Fruit fly (Drosophila melanogaster) whole organism, embryonic: ENCODE data around the gene ghi.

Source experiments
- Adf1 ChIP-seq: fragments of 200-800 bp; sonication (Bioruptor generic); IDR thresholded peaks from 2 replicates; pipeline ENCODE4 v1.3.6; 2022; ENCODE audit warnings: missing biosample characterization, missing genetic modification characterization
- Awh ChIP-seq: fragments of 200-800 bp; sonication (Bioruptor generic); IDR thresholded peaks from 2 replicates; pipeline ENCODE4, ENCODE4 v1.3.6; 2022; ENCODE audit warnings: missing biosample characterization, missing genetic modification characterization
- BtbVII ChIP-seq: fragments of 200-800 bp; sonication (Bioruptor generic); optimal IDR thresholded peaks from 3 replicates; lab custom pipeline; 2017; ENCODE audit warnings: missing biosample characterization, mild to moderate bottlenecking, missing genetic modification characterization
- CG10147 ChIP-seq: fragments of 200-800 bp; sonication (Bioruptor generic); optimal IDR thresholded peaks from 2 replicates; lab custom pipeline; 2019; ENCODE audit warnings: missing biosample characterization, mild to moderate bottlenecking, missing genetic modification characterization, moderate library complexity
- CG10274 ChIP-seq: fragments of 200-800 bp; sonication (Bioruptor generic); optimal IDR thresholded peaks from 3 replicates; lab custom pipeline; 2017; ENCODE audit warnings: missing biosample characterization, mild to moderate bottlenecking, missing genetic modification characterization
- CG10366 ChIP-seq: fragments of 200-800 bp; sonication (Bioruptor generic); IDR thresholded peaks from 2 replicates; pipeline ENCODE4 v1.3.6; 2022; ENCODE audit warnings: missing biosample characterization, missing genetic modification characterization
- CG10431 ChIP-seq: fragments of 200-800 bp; sonication (Bioruptor generic); optimal IDR thresholded peaks from 3 replicates; lab custom pipeline; 2018; ENCODE audit warnings: missing biosample characterization, mild to moderate bottlenecking, missing genetic modification characterization
- CG11398 ChIP-seq: fragments of 200-800 bp; sonication (Bioruptor generic); optimal IDR thresholded peaks from 2 replicates; lab custom pipeline; 2016; ENCODE audit warnings: missing biosample characterization, missing genetic modification characterization
- CG11696 ChIP-seq: fragments of 200-800 bp; sonication (Bioruptor generic); IDR thresholded peaks from 2 replicates; pipeline ENCODE4 v1.3.6; 2022; ENCODE audit warnings: missing biosample characterization, missing genetic modification characterization
- CG13296 ChIP-seq: fragments of 200-800 bp; sonication (Bioruptor generic); optimal IDR thresholded peaks from 3 replicates; lab custom pipeline; 2018; ENCODE audit warnings: missing biosample characterization, mild to moderate bottlenecking, missing genetic modification characterization
- CG15514 ChIP-seq: fragments of 200-800 bp; sonication (Bioruptor generic); optimal IDR thresholded peaks from 3 replicates; lab custom pipeline; 2017; ENCODE audit warnings: missing biosample characterization, missing genetic modification characterization, mild to moderate bottlenecking, moderate library complexity, missing genetic modification reagents
- CG15696 ChIP-seq: fragments of 200-800 bp; sonication (Bioruptor generic); optimal IDR thresholded peaks from 2 replicates; lab custom pipeline; 2019; ENCODE audit warnings: missing biosample characterization, mild to moderate bottlenecking, missing genetic modification characterization, moderate library complexity
- CG17361 ChIP-seq: fragments of 200-800 bp; sonication (Bioruptor generic); IDR thresholded peaks from 3 replicates; pipeline ENCODE4 v1.3.6; 2022; ENCODE audit warnings: missing biosample characterization, missing genetic modification characterization
- CG2199 ChIP-seq: fragments of 200-800 bp; sonication (Bioruptor generic); IDR thresholded peaks from 3 replicates; pipeline ENCODE4 v1.3.6; 2022; ENCODE audit warnings: missing biosample characterization, missing genetic modification characterization
- CG2202 ChIP-seq: fragments of 200-800 bp; sonication (Bioruptor generic); optimal IDR thresholded peaks from 2 replicates; lab custom pipeline; 2018; ENCODE audit warnings: missing biosample characterization, mild to moderate bottlenecking, missing genetic modification characterization
- CG32772 ChIP-seq: fragments of 200-800 bp; sonication (Bioruptor generic); IDR thresholded peaks from 2 replicates; pipeline ENCODE4 v1.3.6; 2022; ENCODE audit warnings: missing biosample characterization, missing genetic modification characterization
- CG3995 ChIP-seq: fragments of 200-800 bp; sonication (Bioruptor generic); optimal IDR thresholded peaks from 3 replicates; lab custom pipeline; 2016; ENCODE audit warnings: missing biosample characterization, missing genetic modification characterization
- CG6813 ChIP-seq: fragments of 200-800 bp; sonication (Bioruptor generic); optimal IDR thresholded peaks from 2 replicates; lab custom pipeline; 2017; ENCODE audit warnings: missing biosample characterization, missing genetic modification characterization, mild to moderate bottlenecking, moderate library complexity, missing genetic modification reagents
- CG6854 ChIP-seq: fragments of 200-800 bp; sonication (Bioruptor generic); optimal IDR thresholded peaks from 3 replicates; lab custom pipeline; 2017; ENCODE audit warnings: missing biosample characterization, mild to moderate bottlenecking, missing genetic modification characterization
- CG8281 ChIP-seq: fragments of 200-800 bp; sonication (Bioruptor generic); optimal IDR thresholded peaks from 2 replicates; lab custom pipeline; 2018; ENCODE audit warnings: missing biosample characterization, mild to moderate bottlenecking, missing genetic modification characterization, moderate library complexity
- CG8478 ChIP-seq: fragments of >200 bp; optimal IDR thresholded peaks from 2 replicates; lab custom pipeline; 2018
- CG8924 ChIP-seq: fragments of 200-800 bp; optimal IDR thresholded peaks from 3 replicates; lab custom pipeline; 2019; ENCODE audit warnings: missing biosample characterization, mild to moderate bottlenecking, missing genetic modification characterization, moderate library complexity
- CG9609 ChIP-seq: fragments of 200-800 bp; sonication (Bioruptor generic); optimal IDR thresholded peaks from 3 replicates; lab custom pipeline; 2016; ENCODE audit warnings: missing biosample characterization, missing genetic modification characterization
- Deaf1 ChIP-seq: fragments of 200-800 bp; optimal IDR thresholded peaks from 3 replicates; lab custom pipeline; 2019; ENCODE audit warnings: missing biosample characterization, mild to moderate bottlenecking, missing genetic modification characterization, moderate library complexity
- Dref ChIP-seq: fragments of 200-800 bp; sonication (Bioruptor generic); IDR thresholded peaks from 2 replicates; pipeline ENCODE4 v1.3.6; 2022; ENCODE audit warnings: missing biosample characterization, missing genetic modification characterization
- H15 ChIP-seq: fragments of 200-800 bp; sonication (Bioruptor generic); IDR thresholded peaks from 3 replicates; pipeline ENCODE4 v1.3.6; 2022; ENCODE audit warnings: missing biosample characterization, missing genetic modification characterization
- Hmx ChIP-seq: fragments of 200-800 bp; sonication (Bioruptor generic); optimal IDR thresholded peaks from 2 replicates; lab custom pipeline; 2016; ENCODE audit warnings: missing biosample characterization, missing genetic modification characterization
- Myb ChIP-seq: fragments of 200-800 bp; sonication (Bioruptor generic); optimal IDR thresholded peaks from 2 replicates; lab custom pipeline; 2016; ENCODE audit warnings: missing biosample characterization, missing genetic modification characterization
- NFAT ChIP-seq: fragments of 200-800 bp; sonication (Bioruptor generic); IDR thresholded peaks from 2 replicates; pipeline ENCODE4 v1.3.6; 2022; ENCODE audit warnings: missing biosample characterization, missing genetic modification characterization
- Oli ChIP-seq: fragments of 200-800 bp; sonication (Bioruptor generic); optimal IDR thresholded peaks from 2 replicates; lab custom pipeline; 2018; ENCODE audit warnings: missing biosample characterization, mild to moderate bottlenecking, missing genetic modification characterization, moderate library complexity
- Poxn ChIP-seq: fragments of 200-800 bp; sonication (Bioruptor generic); IDR thresholded peaks from 2 replicates; pipeline ENCODE4 v1.3.6; 2022; ENCODE audit warnings: missing biosample characterization, missing genetic modification characterization
- Sry-β ChIP-seq: fragments of 200-800 bp; sonication (Bioruptor generic); optimal IDR thresholded peaks from 2 replicates; lab custom pipeline; 2018; ENCODE audit warnings: missing biosample characterization, mild to moderate bottlenecking, missing genetic modification characterization, moderate library complexity
- bigmax ChIP-seq: fragments of 200-800 bp; sonication (Bioruptor generic); optimal IDR thresholded peaks from 2 replicates; lab custom pipeline; 2018; ENCODE audit warnings: missing biosample characterization, mild to moderate bottlenecking, missing genetic modification characterization
- chinmo ChIP-seq: fragments of 200-800 bp; sonication (Bioruptor generic); IDR thresholded peaks from 4 replicates; pipeline ENCODE4 v1.3.6; 2022; ENCODE audit warnings: missing biosample characterization, missing genetic modification characterization; ENCODE audit not compliant: partially characterized antibody
- dmrt99B ChIP-seq: fragments of 200-800 bp; sonication (Bioruptor generic); optimal IDR thresholded peaks from 2 replicates; lab custom pipeline; 2018; ENCODE audit warnings: missing biosample characterization, mild to moderate bottlenecking, missing genetic modification characterization, moderate library complexity
- emc ChIP-seq: fragments of 200-800 bp; sonication (Bioruptor generic); optimal IDR thresholded peaks from 2 replicates; lab custom pipeline; 2016; ENCODE audit warnings: missing biosample characterization, missing genetic modification characterization
- eyg ChIP-seq: fragments of 200-800 bp; sonication (Bioruptor generic); optimal IDR thresholded peaks from 3 replicates; lab custom pipeline; 2016; ENCODE audit warnings: missing biosample characterization, missing genetic modification characterization
- onecut ChIP-seq: fragments of 200-800 bp; sonication (Bioruptor generic); IDR thresholded peaks from 2 replicates; pipeline ENCODE4 v1.3.6; 2022; ENCODE audit warnings: missing biosample characterization, missing genetic modification characterization
- p53 ChIP-seq: fragments of 200-800 bp; sonication (Bioruptor generic); optimal IDR thresholded peaks from 2 replicates; lab custom pipeline; 2016; ENCODE audit warnings: missing biosample characterization, missing genetic modification characterization
- peb ChIP-seq: fragments of 200-800 bp; sonication (Bioruptor generic); IDR thresholded peaks from 2 replicates; pipeline ENCODE4 v1.3.6; 2022; ENCODE audit warnings: missing biosample characterization, missing genetic modification characterization
- sna ChIP-seq: fragments of 200-800 bp; sonication (Bioruptor generic); IDR thresholded peaks from 2 replicates; pipeline ENCODE4 v1.3.6; 2022; ENCODE audit warnings: missing biosample characterization, missing genetic modification characterization; ENCODE audit not compliant: partially characterized antibody
- trem ChIP-seq: fragments of 200-800 bp; optimal IDR thresholded peaks from 3 replicates; lab custom pipeline; 2019; ENCODE audit warnings: missing biosample characterization, mild to moderate bottlenecking, missing genetic modification characterization, moderate library complexity
- unpg ChIP-seq: fragments of 200-800 bp; sonication (Bioruptor generic); optimal IDR thresholded peaks from 3 replicates; lab custom pipeline; 2018; ENCODE audit warnings: missing biosample characterization, mild to moderate bottlenecking, missing genetic modification characterization, moderate library complexity
- usp ChIP-seq: fragments of >200 bp; optimal IDR thresholded peaks from 2 replicates; lab custom pipeline; 2017; ENCODE audit warnings: missing biosample characterization, missing genetic modification characterization
- z ChIP-seq: fragments of 200-800 bp; sonication (Bioruptor generic); IDR thresholded peaks from 3 replicates; pipeline ENCODE4 v1.3.6; 2022; ENCODE audit warnings: missing biosample characterization, missing genetic modification characterization

The ghi gene

DNA sequence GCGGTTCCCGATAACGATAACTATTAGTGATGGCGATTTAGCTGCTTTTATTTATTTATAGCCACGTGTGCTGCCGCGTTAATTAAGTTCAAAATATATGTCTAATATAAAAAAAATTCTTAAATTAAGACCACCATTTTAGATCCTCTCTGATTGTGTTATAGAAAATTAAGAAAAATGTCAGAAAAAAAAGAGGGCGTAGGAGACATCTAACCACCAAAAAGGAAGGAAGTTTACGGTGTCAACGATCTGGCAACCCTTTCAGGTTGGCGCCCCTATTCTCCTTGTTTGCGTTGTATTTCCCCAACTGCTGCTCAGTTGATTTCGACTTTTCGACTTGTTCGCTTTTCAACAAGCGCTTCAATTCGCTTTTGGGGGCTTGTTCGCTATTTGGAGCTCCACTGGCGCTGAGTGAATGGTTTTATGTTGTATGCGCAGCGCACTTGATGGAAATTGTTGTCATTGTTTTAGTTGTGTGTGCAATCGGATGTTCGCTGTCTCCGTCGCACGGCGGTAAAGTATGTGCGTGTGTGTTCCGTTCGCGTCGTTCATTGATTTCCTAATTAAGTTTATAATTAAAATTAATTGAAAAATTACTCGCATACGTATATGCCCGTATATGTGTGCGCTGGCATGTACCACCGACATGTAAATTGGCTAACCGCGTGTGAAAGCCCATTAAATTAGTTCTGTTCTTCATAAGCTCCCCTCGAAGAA lies 9.3 kb downstream of the ghi start, which contains the start of the genes CG3434 and CG44838 (continued):
- TF ChIP-seq CG10431 (GFP tag; lab: Kevin White, UChicago): peak; percentile 3
- no peak for TF ChIP-seq sna (GFP tag; lab: Robert Waterston, UW)
- TF ChIP-seq CG10274 (GFP tag; lab: Kevin White, UChicago): peak; percentile 45
- TF ChIP-seq CG13296 (GFP tag; lab: Kevin White, UChicago): peak; percentile 80
- peak; percentile 51 for TF ChIP-seq onecut (GFP tag; lab: Robert Waterston, UW)
- TF ChIP-seq eyg (GFP tag; lab: Kevin White, UChicago): no peak
- peak; percentile 84 for TF ChIP-seq CG15696
- 0 out of 2 replicates have a peak, but pooled peaks have one; percentile 28 for TF ChIP-seq Poxn (GFP tag; lab: Robert Waterston, UW)
- TF ChIP-seq CG15514: peak; percentile 90
- peak; percentile 66 for TF ChIP-seq Dref
- no peak for TF ChIP-seq z
- peak; percentile 7 for TF ChIP-seq CG6813
- no peak for TF ChIP-seq emc (GFP tag; lab: Kevin White, UChicago)
- TF ChIP-seq trem (tag; lab: Kevin White, UChicago): peak; percentile 84
- TF ChIP-seq CG9609: peak; percentile 53
- peak; percentile 86 for TF ChIP-seq CG17361 (GFP tag; lab: Robert Waterston, UW)
- peak; percentile 89 for TF ChIP-seq CG8924 (tag; lab: Kevin White, UChicago)
- peak; percentile 74 for TF ChIP-seq dmrt99B (tag; lab: Kevin White, UChicago)
- TF ChIP-seq usp (GFP tag; lab: Kevin White, UChicago): no peak
- peak; percentile 97 for TF ChIP-seq Sry-β (GFP tag; lab: Kevin White, UChicago)
- TF ChIP-seq CG3995: peak; percentile 29
- peak; percentile 58 for TF ChIP-seq CG2202 (tag; lab: Kevin White, UChicago)
- peak; percentile 78 for TF ChIP-seq unpg (GFP tag; lab: Kevin White, UChicago)
- TF ChIP-seq Deaf1: peak; percentile 58
- TF ChIP-seq CG2199 (GFP tag; lab: Robert Waterston, UW): peak; percentile 76
- no peak for TF ChIP-seq CG11398 (GFP tag; lab: Kevin White, UChicago)
- TF ChIP-seq Myb: peak; percentile 60
- no peak for TF ChIP-seq CG8478 (lab: Kevin White, UChicago)
- TF ChIP-seq CG10147 (GFP tag; lab: Kevin White, UChicago): peak; percentile 83
- TF ChIP-seq CG8281 (tag; lab: Kevin White, UChicago): peak; percentile 47
- peak; percentile 80 for TF ChIP-seq CG10366 (GFP tag; lab: Robert Waterston, UW)
- TF ChIP-seq Awh: peak; percentile 67; the same call in 1 of the 2 replicates
- peak; percentile 39 for TF ChIP-seq p53
- peak; percentile 56 for TF ChIP-seq NFAT (GFP tag; lab: Robert Waterston, UW)
- TF ChIP-seq Oli: peak; percentile 73
- TF ChIP-seq CG11696 (GFP tag; lab: Robert Waterston, UW): peak; percentile 38
- TF ChIP-seq Adf1 (GFP tag; lab: Robert Waterston, UW): peak; percentile 62
- TF ChIP-seq chinmo: peak; percentile 77; the same call in 1 of the 4 replicates
- peak; percentile 81 for TF ChIP-seq BtbVII
- peak; percentile 26 for TF ChIP-seq Hmx
- TF ChIP-seq peb (GFP tag; lab: Robert Waterston, UW): peak; percentile 42
- TF ChIP-seq CG6854: peak; percentile 70
- TF ChIP-seq H15 (GFP tag; lab: Robert Waterston, UW): peak; percentile 74; the same call in 2 of the 3 replicates
- peak; percentile 65 for TF ChIP-seq CG32772 (GFP tag; lab: Robert Waterston, UW)
- TF ChIP-seq bigmax (GFP tag; lab: Kevin White, UChicago): peak; percentile 50
- TF ChIP-seq, all 482 proteins: peak for 382
